Fruit fly (Drosophila melanogaster): Measurements from ENCODE around the gene tadr.

The tadr gene

DNA sequence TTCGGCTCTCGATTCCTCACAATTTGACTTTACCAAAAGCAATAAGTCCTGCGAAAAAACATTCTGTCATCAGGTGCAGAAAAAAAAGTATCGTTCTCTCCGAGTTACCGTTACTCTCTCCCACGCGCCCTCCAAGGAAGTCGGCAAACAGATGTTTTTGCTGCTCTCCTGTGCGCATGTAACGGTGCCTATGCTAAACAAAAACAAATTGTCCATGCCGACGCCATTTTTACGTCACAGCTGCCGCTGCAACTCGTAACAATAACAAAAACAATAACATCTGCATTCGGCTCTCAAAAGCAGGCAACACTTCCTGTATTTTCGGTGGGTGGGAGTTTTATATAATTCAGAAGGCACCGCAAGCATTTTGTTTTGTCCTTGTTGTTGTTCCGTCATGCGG lies 29.9 kb downstream of the tadr start:
- TF ChIP-seq CG8290 (GFP tag; optimal IDR thresholded peaks at IDR 0.05) (no peak), CG8290 (tag; optimal IDR thresholded peaks at IDR 0.05) (peak in 1 of 2 experiments; percentile 52), CHES-1-like (GFP tag; optimal IDR thresholded peaks at IDR 0.05) (no peak), CG12391 (tag; optimal IDR thresholded peaks at IDR 0.05) (no peak), cad (GFP tag; optimal IDR thresholded peaks at IDR 0.05) (no peak), HLH54F (GFP tag; optimal IDR thresholded peaks at IDR 0.05) (no peak), Rx (GFP tag; IDR thresholded peaks at IDR 0.05) (no peak), Stat92E (GFP tag; optimal IDR thresholded peaks at IDR 0.05) (no peak), Hr51 (GFP tag; optimal IDR thresholded peaks at IDR 0.05) (no peak), tap (tag; optimal IDR thresholded peaks at IDR 0.05) (no peak), twi (tag; optimal IDR thresholded peaks at IDR 0.05) (peak; percentile 82), CG4328 (GFP tag; optimal IDR thresholded peaks at IDR 0.05) (no peak), ac (GFP tag; optimal IDR thresholded peaks at IDR 0.05) (peak; percentile 44), phol (tag; optimal IDR thresholded peaks at IDR 0.05) (peak; percentile 77), amos (GFP tag; IDR thresholded peaks at IDR 0.05; ENCODE audit: partially characterized antibody) (0 out of 2 replicates have a peak, but pooled peaks have one; percentile 7), ranshi (GFP tag; IDR thresholded peaks at IDR 0.05) (no peak), gcm (GFP tag; optimal IDR thresholded peaks at IDR 0.05) (no peak), CG2129 (GFP tag; IDR thresholded peaks at IDR 0.05; ENCODE audit: partially characterized antibody) (no peak), CG8388 (GFP tag; optimal IDR thresholded peaks at IDR 0.05) (no peak), pros (GFP tag; optimal IDR thresholded peaks at IDR 0.05) (peak; percentile 25), CG4820 (GFP tag; optimal IDR thresholded peaks at IDR 0.05) (no peak), CG13775 (GFP tag; optimal IDR thresholded peaks at IDR 0.05) (no peak), Trl (optimal IDR thresholded peaks at IDR 0.05) (peak; percentile 19 to 20), Trl (GFP tag; optimal IDR thresholded peaks at IDR 0.05) (no peak), sug (tag; optimal IDR thresholded peaks at IDR 0.05) (no peak), Pdp1 (GFP tag; optimal IDR thresholded peaks at IDR 0.05) (peak in 1 of 2 experiments; percentile 13), seq (GFP tag; IDR thresholded peaks at IDR 0.05) (no peak), CG5245 (GFP tag; optimal IDR thresholded peaks at IDR 0.05) (no peak), bigmax (GFP tag; optimal IDR thresholded peaks at IDR 0.05) (no peak), Nf-YC (tag; optimal IDR thresholded peaks at IDR 0.05) (no peak), Kr (GFP tag; optimal IDR thresholded peaks at IDR 0.05) (no peak), CG17612 (GFP tag; IDR thresholded peaks at IDR 0.05) (no peak), sens (GFP tag) (no peak), fd3F (GFP tag; optimal IDR thresholded peaks at IDR 0.05) (no peak), CG4707 (GFP tag; optimal IDR thresholded peaks at IDR 0.05) (no peak), oc (tag; optimal IDR thresholded peaks at IDR 0.05) (no peak), CG2120 (GFP tag; optimal IDR thresholded peaks at IDR 0.05) (no peak), br (optimal IDR thresholded peaks at IDR 0.05) (no peak), Hmr (GFP tag; optimal IDR thresholded peaks at IDR 0.05) (no peak), CG12744 (GFP tag; optimal IDR thresholded peaks at IDR 0.05) (no peak), Xbp1 (GFP tag; optimal IDR thresholded peaks at IDR 0.05) (no peak), CG11093 (GFP tag; IDR thresholded peaks at IDR 0.05) (no peak), CG4404 (GFP tag; IDR thresholded peaks at IDR 0.05) (no peak), CG15269 (tag; optimal IDR thresholded peaks at IDR 0.05) (no peak), CG8924 (tag; optimal IDR thresholded peaks at IDR 0.05) (peak; percentile 7), CG18599 (GFP tag; optimal IDR thresholded peaks at IDR 0.05) (no peak), Asciz (GFP tag; optimal IDR thresholded peaks at IDR 0.05) (no peak), gt (GFP tag; IDR thresholded peaks at IDR 0.05) (no peak), CG10274 (GFP tag; optimal IDR thresholded peaks at IDR 0.05) (no peak), E2f1 (GFP tag; IDR thresholded peaks at IDR 0.05) (no peak), CG6175 (GFP tag; IDR thresholded peaks at IDR 0.05) (no peak), bbx (GFP tag; IDR thresholded peaks at IDR 0.05; ENCODE audit: partially characterized antibody) (no peak)

All from whole organism, embryonic.